Worm (Caenorhabditis elegans) whole organism, L1 larva: ENCODE results near the gene ptd-2.
A peak's percentile ranks its signal among the peaks of the same experiment; 100 is the strongest.

ENCODE experiments used
- C04F5.9 ChIP-seq: sonication (generic microtip); optimal IDR thresholded peaks from 2 replicates; lab custom pipeline; 2016; ENCODE audit warnings: missing genetic modification characterization, missing compliant biosample characterization
- C16A3.4 ChIP-seq: fragments of 150-350 bp; optimal IDR thresholded peaks from 2 replicates; lab custom pipeline; 2014; ENCODE audit warnings: missing biosample characterization, missing genetic modification characterization
- C34B4.2 ChIP-seq: sonication (generic microtip); optimal IDR thresholded peaks from 2 replicates; lab custom pipeline; 2017; ENCODE audit warnings: mild to moderate bottlenecking, missing genetic modification characterization, missing compliant biosample characterization
- Y116A8C.19 ChIP-seq: sonication (generic microtip); optimal IDR thresholded peaks from 2 replicates; lab custom pipeline; 2016; ENCODE audit warnings: missing compliant biosample characterization, missing genetic modification characterization, borderline replicate concordance
- aha-1 ChIP-seq: fragments of 150-350 bp; optimal IDR thresholded peaks from 2 replicates; lab custom pipeline; 2014; ENCODE audit warnings: missing biosample characterization, missing genetic modification characterization
- alr-1 ChIP-seq: fragments of 200-800 bp; sonication (Bioruptor generic); optimal IDR thresholded peaks from 2 replicates; lab custom pipeline; 2018; ENCODE audit warnings: borderline replicate concordance, mild to moderate bottlenecking, missing genetic modification characterization, missing compliant biosample characterization
- aly-2 ChIP-seq: fragments of 150-350 bp; optimal IDR thresholded peaks from 2 replicates; lab custom pipeline; 2014; ENCODE audit warnings: missing biosample characterization, missing genetic modification characterization
- ama-1 ChIP-seq: fragments of 150-350 bp; optimal IDR thresholded peaks from 2 replicates; lab custom pipeline; 2014
- blmp-1 ChIP-seq: fragments of 150-350 bp; optimal IDR thresholded peaks from 2 replicates; lab custom pipeline; 2014; ENCODE audit warnings: missing biosample characterization, missing genetic modification characterization
- ceh-63 ChIP-seq: fragments of 200-800 bp; sonication (Bioruptor generic); optimal IDR thresholded peaks from 2 replicates; lab custom pipeline; 2018; ENCODE audit warnings: mild to moderate bottlenecking, missing genetic modification characterization, missing compliant biosample characterization
- ceh-8 ChIP-seq: fragments of 200-800 bp; sonication (Bioruptor generic); optimal IDR thresholded peaks from 2 replicates; lab custom pipeline; 2018; ENCODE audit warnings: mild to moderate bottlenecking, missing genetic modification characterization, moderate library complexity, missing compliant biosample characterization
- ceh-82 ChIP-seq, 3 experiments: fragments of 150-350 bp in 1 of 3; sonication (generic microtip) in 2 of 3; optimal IDR thresholded peaks; 2 replicates each; lab custom pipeline; 2014 to 2017; ENCODE audit warnings: missing biosample characterization in 3 of 3, missing genetic modification characterization in 3 of 3
- ceh-88 ChIP-seq: fragments of 200-800 bp; sonication (Bioruptor generic); IDR thresholded peaks from 2 replicates; pipeline ENCODE4 v1.3.6; 2022; ENCODE audit warnings: missing genetic modification characterization, missing compliant biosample characterization
- ceh-90 ChIP-seq: sonication (generic microtip); optimal IDR thresholded peaks from 2 replicates; lab custom pipeline; 2016; ENCODE audit warnings: missing genetic modification characterization, missing compliant biosample characterization
- dpl-1 ChIP-seq, 3 experiments: fragments of 150-350 bp in 2 of 3; sonication (generic microtip) in 1 of 3; optimal IDR thresholded peaks; 2 replicates each; lab custom pipeline; 2014 to 2017; ENCODE audit warnings: missing biosample characterization in 3 of 3, missing genetic modification characterization in 3 of 3, missing genetic modification reagents in 3 of 3
- egl-13 ChIP-seq: sonication (generic microtip); optimal IDR thresholded peaks from 2 replicates; lab custom pipeline; 2016; ENCODE audit warnings: missing genotype, missing genetic modification reagents, missing genetic modification characterization, missing compliant biosample characterization
- elt-2 ChIP-seq: sonication (generic microtip); optimal IDR thresholded peaks from 2 replicates; lab custom pipeline; 2016; ENCODE audit warnings: missing genetic modification characterization, mild to moderate bottlenecking, inconsistent platforms, missing compliant biosample characterization, missing genetic modification reagents
- ets-5 ChIP-seq: fragments of 200-800 bp; sonication (Bioruptor generic); IDR thresholded peaks from 2 replicates; pipeline ENCODE4 v1.3.6; 2022; ENCODE audit warnings: missing genetic modification characterization, missing compliant biosample characterization
- fkh-4 ChIP-seq: sonication (generic microtip); optimal IDR thresholded peaks from 2 replicates; lab custom pipeline; 2016; ENCODE audit warnings: missing compliant biosample characterization, missing genetic modification characterization, borderline replicate concordance
- fkh-8 ChIP-seq: sonication (generic microtip); optimal IDR thresholded peaks from 2 replicates; lab custom pipeline; 2016; ENCODE audit warnings: mild to moderate bottlenecking, missing genetic modification characterization, missing compliant biosample characterization
- fos-1 ChIP-seq: fragments of 150-350 bp; optimal IDR thresholded peaks from 2 replicates; lab custom pipeline; 2014; ENCODE audit warnings: missing biosample characterization, missing genetic modification characterization
- grh-1 ChIP-seq: fragments of 200-800 bp; sonication (Bioruptor generic); IDR thresholded peaks from 2 replicates; pipeline ENCODE4 v1.3.6; 2022; ENCODE audit warnings: missing genetic modification reagents, missing genetic modification characterization, missing compliant biosample characterization
- hlh-4 ChIP-seq: sonication (generic microtip); optimal IDR thresholded peaks from 2 replicates; lab custom pipeline; 2016; ENCODE audit warnings: mild to moderate bottlenecking, missing genetic modification characterization, missing compliant biosample characterization
- isw-1 ChIP-seq: fragments of 200-800 bp; sonication (Bioruptor generic); IDR thresholded peaks from 2 replicates; pipeline ENCODE4 v1.3.6; 2022; ENCODE audit warnings: missing genetic modification characterization, missing compliant biosample characterization
- lin-35 ChIP-seq, 2 experiments: fragments of 150-350 bp; optimal IDR thresholded peaks; 2 replicates each; lab custom pipeline; 2014; ENCODE audit warnings: missing biosample characterization in 2 of 2, missing genetic modification characterization in 2 of 2, missing genetic modification reagents in 2 of 2
- lin-39 ChIP-seq: fragments of 150-350 bp; optimal IDR thresholded peaks from 2 replicates; lab custom pipeline; 2014; ENCODE audit warnings: missing biosample characterization, missing genetic modification reagents, missing genetic modification characterization
- mab-9 ChIP-seq: fragments of 200-800 bp; sonication (Bioruptor generic); IDR thresholded peaks from 2 replicates; pipeline ENCODE4 v1.3.6; 2022; ENCODE audit warnings: missing genetic modification reagents, missing genetic modification characterization, missing compliant biosample characterization
- mdl-1 ChIP-seq, 2 experiments: fragments of 150-350 bp; optimal IDR thresholded peaks; 2 replicates each; lab custom pipeline; 2014 to 2017; ENCODE audit warnings: missing biosample characterization in 2 of 2, missing genetic modification characterization in 2 of 2, inconsistent platforms in 1 of 2
- mef-2 ChIP-seq: fragments of 150-350 bp; optimal IDR thresholded peaks from 2 replicates; lab custom pipeline; 2014; ENCODE audit warnings: missing biosample characterization, missing genetic modification characterization
- mep-1 ChIP-seq: fragments of 150-350 bp; optimal IDR thresholded peaks from 2 replicates; lab custom pipeline; 2014; ENCODE audit warnings: missing biosample characterization, missing genetic modification characterization
- nhr-12 ChIP-seq: sonication (generic microtip); optimal IDR thresholded peaks from 2 replicates; lab custom pipeline; 2017; ENCODE audit warnings: missing biosample characterization, missing genetic modification characterization
- nhr-19 ChIP-seq: fragments of 200-800 bp; sonication (Bioruptor generic); conservative IDR thresholded peaks from 2 replicates; pipeline ENCODE4 v1.3.6; 2022; ENCODE audit warnings: missing genetic modification characterization, missing compliant biosample characterization
- nhr-28 ChIP-seq: fragments of 150-350 bp; optimal IDR thresholded peaks from 2 replicates; lab custom pipeline; 2014; ENCODE audit warnings: missing biosample characterization, missing genetic modification characterization
- nhr-71 ChIP-seq: sonication (generic microtip); optimal IDR thresholded peaks from 2 replicates; lab custom pipeline; 2016; ENCODE audit warnings: mild to moderate bottlenecking, missing genetic modification characterization, moderate library complexity, missing compliant biosample characterization
- nhr-85 ChIP-seq: sonication (generic microtip); peaks from one replicate; lab custom pipeline; 2016; ENCODE audit warnings: missing genetic modification characterization, inconsistent platforms, missing compliant biosample characterization
- nhr-90 ChIP-seq: sonication (generic microtip); optimal IDR thresholded peaks from 2 replicates; lab custom pipeline; 2016; ENCODE audit warnings: mild to moderate bottlenecking, missing genetic modification characterization, missing compliant biosample characterization; ENCODE audit not compliant: poor library complexity
- pag-3 ChIP-seq: sonication (generic microtip); optimal IDR thresholded peaks from 2 replicates; lab custom pipeline; 2017; ENCODE audit warnings: missing genetic modification characterization, mild to moderate bottlenecking, missing compliant biosample characterization, antibody characterized with exemption, borderline replicate concordance; ENCODE audit not compliant: insufficient read depth
- pax-3 ChIP-seq: fragments of 200-800 bp; sonication (Bioruptor generic); optimal IDR thresholded peaks from 2 replicates; lab custom pipeline; 2018; ENCODE audit warnings: mild to moderate bottlenecking, missing genetic modification characterization, moderate library complexity, missing compliant biosample characterization
- pqm-1 ChIP-seq: sonication (generic microtip); optimal IDR thresholded peaks from 3 replicates; lab custom pipeline; 2017; ENCODE audit warnings: missing biosample characterization, missing genetic modification characterization
- skn-1 ChIP-seq: fragments of 150-350 bp; optimal IDR thresholded peaks from 2 replicates; lab custom pipeline; 2014; ENCODE audit warnings: missing biosample characterization, missing genetic modification characterization
- sox-4 ChIP-seq: sonication (generic microtip); optimal IDR thresholded peaks from 2 replicates; lab custom pipeline; 2016; ENCODE audit warnings: missing genetic modification characterization, missing compliant biosample characterization
- sptf-1 ChIP-seq: fragments of 150-350 bp; optimal IDR thresholded peaks from 2 replicates; lab custom pipeline; 2014; ENCODE audit warnings: missing biosample characterization, missing genetic modification characterization
- sup-37 ChIP-seq: fragments of 200-800 bp; sonication (Bioruptor generic); optimal IDR thresholded peaks from 2 replicates; lab custom pipeline; 2018; ENCODE audit warnings: mild to moderate bottlenecking, missing genetic modification characterization, missing compliant biosample characterization
- swsn-7 ChIP-seq: sonication (generic microtip); optimal IDR thresholded peaks from 2 replicates; lab custom pipeline; 2016; ENCODE audit warnings: missing genetic modification characterization, missing compliant biosample characterization
- tbx-2 ChIP-seq: sonication (generic microtip); optimal IDR thresholded peaks from 2 replicates; lab custom pipeline; 2016; ENCODE audit warnings: missing genetic modification characterization, missing compliant biosample characterization
- unc-30 ChIP-seq: sonication (generic microtip); optimal IDR thresholded peaks from 2 replicates; lab custom pipeline; 2017; ENCODE audit warnings: missing biosample characterization, missing genetic modification characterization
- unc-62 ChIP-seq: fragments of 150-350 bp; optimal IDR thresholded peaks from 2 replicates; lab custom pipeline; 2014; ENCODE audit warnings: missing biosample characterization, missing genetic modification reagents, missing genetic modification characterization
- unc-86 ChIP-seq: sonication (generic microtip); optimal IDR thresholded peaks from 2 replicates; lab custom pipeline; 2016; ENCODE audit warnings: missing genetic modification characterization, missing compliant biosample characterization
- unc-98 ChIP-seq: fragments of 200-800 bp; sonication (Bioruptor generic); IDR thresholded peaks from 2 replicates; pipeline ENCODE4 v1.3.6; 2022; ENCODE audit warnings: missing genetic modification characterization, missing compliant biosample characterization
- vab-15 ChIP-seq: sonication (generic microtip); optimal IDR thresholded peaks from 2 replicates; lab custom pipeline; 2017; ENCODE audit warnings: missing genotype, mild to moderate bottlenecking, missing genetic modification characterization, missing compliant biosample characterization
- xbp-1 ChIP-seq: sonication (generic microtip); optimal IDR thresholded peaks from 2 replicates; lab custom pipeline; 2016; ENCODE audit warnings: missing genetic modification characterization, missing compliant biosample characterization
- zip-4 ChIP-seq: fragments of 200-800 bp; sonication (Bioruptor generic); optimal IDR thresholded peaks from 2 replicates; lab custom pipeline; 2018; ENCODE audit warnings: mild to moderate bottlenecking, missing genetic modification characterization, moderate library complexity, missing compliant biosample characterization
- ztf-4 ChIP-seq: fragments of 150-350 bp; optimal IDR thresholded peaks from 2 replicates; lab custom pipeline; 2014; ENCODE audit warnings: missing biosample characterization, missing genetic modification characterization

Gene ptd-2

ce11 chrV:9246260-9246659 is 3.8 kb upstream of the ptd-2 start, which contains the start of gene aat-2:
Gene aat-2, minus strand, starts transcription at chrV:9246360.
- TF ChIP-seq isw-1 (GFP tag; lab: Robert Waterston, UW) (no peak), vab-15 (tag; lab: Kevin White, UChicago) (no peak), ets-5 (no peak), aly-2 (tag; lab: Kevin White, UChicago) (no peak), unc-62 (no peak), mdl-1 (tag; optimal IDR thresholded peaks at IDR 0.05; lab: Kevin White, UChicago) (no peak), nhr-28 (tag; lab: Kevin White, UChicago) (no peak), dpl-1 (GFP tag; optimal IDR thresholded peaks at IDR 0.05; lab: Kevin White, UChicago) (no peak), ztf-4 (tag; lab: Kevin White, UChicago) (no peak), mab-9 (no peak), xbp-1 (tag; lab: Kevin White, UChicago) (no peak), hlh-4 (no peak), C34B4.2 (no peak)
- TF ChIP-seq, all 84 proteins: peak for 0

ce11 chrV:9247416-9247815 is 2.6 kb upstream of the ptd-2 start:
- TF ChIP-seq sptf-1 (tag; lab: Kevin White, UChicago), result no peak
- TF ChIP-seq sox-4 (tag; lab: Kevin White, UChicago), result no peak
- TF ChIP-seq pqm-1 (tag; lab: Kevin White, UChicago), result no peak
- no peak for TF ChIP-seq fkh-4
- TF ChIP-seq skn-1, result no peak
- no peak for TF ChIP-seq ama-1
- TF ChIP-seq ceh-90 (tag; lab: Kevin White, UChicago), result no peak
- no peak for TF ChIP-seq egl-13 (tag; lab: Kevin White, UChicago)
- no peak for TF ChIP-seq zip-4 (GFP tag; lab: Kevin White, UChicago)
- TF ChIP-seq blmp-1 (tag; lab: Kevin White, UChicago), result no peak
- no peak for TF ChIP-seq nhr-12 (tag; lab: Kevin White, UChicago)
- peak in 1 of 3 experiments; percentile 44 for TF ChIP-seq ceh-82 (tag; optimal IDR thresholded peaks at IDR 0.05; lab: Kevin White, UChicago)
- no peak for TF ChIP-seq tbx-2 (tag; lab: Kevin White, UChicago)
- TF ChIP-seq pag-3 (tag; lab: Kevin White, UChicago), result peak; percentile 86
- TF ChIP-seq lin-35 (GFP tag; optimal IDR thresholded peaks at IDR 0.05; lab: Kevin White, UChicago), result peak in 1 of 2 experiments; percentile 0
- no peak for TF ChIP-seq elt-2 (tag; lab: Kevin White, UChicago)
- no peak for TF ChIP-seq aly-2 (tag; lab: Kevin White, UChicago)
- TF ChIP-seq alr-1 (tag; lab: Kevin White, UChicago), result no peak
- TF ChIP-seq unc-30 (tag; lab: Kevin White, UChicago), result no peak
- TF ChIP-seq fos-1 (tag; lab: Kevin White, UChicago), result no peak
- peak; percentile 60 for TF ChIP-seq nhr-71 (tag; lab: Kevin White, UChicago)
- no peak for TF ChIP-seq Y116A8C.19 (tag; lab: Kevin White, UChicago)
- TF ChIP-seq unc-86 (tag; lab: Kevin White, UChicago), result no peak
- no peak for TF ChIP-seq nhr-85 (tag; lab: Kevin White, UChicago)
- TF ChIP-seq unc-98 (GFP tag; lab: Robert Waterston, UW), result no peak
- TF ChIP-seq mep-1 (tag; lab: Kevin White, UChicago), result no peak
- TF ChIP-seq sup-37 (GFP tag; lab: Kevin White, UChicago), result no peak
- no peak for TF ChIP-seq nhr-90 (tag; lab: Kevin White, UChicago)
- no peak for TF ChIP-seq fkh-8 (tag; lab: Kevin White, UChicago)
- no peak for TF ChIP-seq mef-2 (tag; lab: Kevin White, UChicago)
- TF ChIP-seq pax-3 (tag; lab: Kevin White, UChicago), result no peak
- no peak for TF ChIP-seq aha-1 (tag; lab: Kevin White, UChicago)
- TF ChIP-seq ceh-88 (GFP tag; lab: Robert Waterston, UW), result no peak
- TF ChIP-seq ceh-8 (GFP tag; lab: Kevin White, UChicago), result no peak
- no peak for TF ChIP-seq grh-1
- no peak for TF ChIP-seq ets-5
- peak; percentile 35 for TF ChIP-seq nhr-19
- TF ChIP-seq isw-1 (GFP tag; lab: Robert Waterston, UW), result no peak
- no peak for TF ChIP-seq ceh-63 (GFP tag; lab: Kevin White, UChicago)
- TF ChIP-seq C16A3.4 (tag; lab: Kevin White, UChicago), result no peak
- TF ChIP-seq lin-39 (tag; lab: Kevin White, UChicago), result no peak
- no peak for TF ChIP-seq C04F5.9 (tag; lab: Kevin White, UChicago)
- no peak for TF ChIP-seq swsn-7 (tag; lab: Kevin White, UChicago)
